Worm (Caenorhabditis elegans): ENCODE results near the gene R02D5.24.

R02D5.24 gene

ce11 chrV:14501136-14501535 lies at the start of gene R02D5.24:
R02D5.24 (plus strand) TSS chrV:14501340.
- TF ChIP-seq hmg-4 (GFP tag; optimal IDR thresholded peaks at IDR 0.05) (peak; percentile 70), aly-1 (tag; optimal IDR thresholded peaks at IDR 0.05) (no peak), tra-4 (tag; optimal IDR thresholded peaks at IDR 0.05) (no peak), flt-1 (GFP tag; IDR thresholded peaks at IDR 0.05) (peak; percentile 28; the same call in 1 of the 2 replicates), B0310.2 (tag; optimal IDR thresholded peaks at IDR 0.05) (peak; percentile 1)

DNA sequence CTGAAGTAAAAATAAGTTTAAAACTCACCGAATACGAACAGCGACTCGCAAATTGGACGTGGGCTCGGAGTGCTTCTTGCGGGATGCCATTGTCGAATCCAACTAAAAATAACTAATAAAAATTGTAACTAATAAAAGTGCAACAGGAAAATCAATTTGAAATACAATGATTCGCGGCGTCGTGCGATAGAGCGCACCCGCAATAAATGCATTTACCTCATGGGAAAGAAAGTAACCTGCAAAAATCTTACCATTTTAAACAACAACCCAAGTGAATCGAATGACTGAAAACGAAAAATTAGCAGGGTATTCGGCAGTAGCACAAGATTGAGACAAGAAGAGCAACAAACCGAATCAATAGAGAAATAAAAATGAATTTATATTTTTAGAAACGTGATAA lies 44.5 kb upstream of the R02D5.24 start, which contains the start of gene bmk-1:
Gene bmk-1 (minus strand): TSS at position 359 of the 400 bp plus-strand sequence.
- TF ChIP-seq ama-1 (optimal IDR thresholded peaks at IDR 0.05): no peak
- no peak for TF ChIP-seq ets-7 (tag; optimal IDR thresholded peaks at IDR 0.05)
- TF ChIP-seq aly-1 (tag; optimal IDR thresholded peaks at IDR 0.05): no peak
- no peak for TF ChIP-seq tbx-37 (GFP tag; conservative IDR thresholded peaks at IDR 0.05)
- no peak for TF ChIP-seq ceh-13 (GFP tag; optimal IDR thresholded peaks at IDR 0.05)
- TF ChIP-seq ceh-36 (tag; optimal IDR thresholded peaks at IDR 0.05): no peak
- TF ChIP-seq sea-1 (GFP tag; conservative IDR thresholded peaks at IDR 0.05): no peak
- no peak for TF ChIP-seq F13C5.2 (tag; optimal IDR thresholded peaks at IDR 0.05)
- TF ChIP-seq flt-1 (GFP tag; IDR thresholded peaks at IDR 0.05): no peak
- no peak for TF ChIP-seq hmg-4 (GFP tag; optimal IDR thresholded peaks at IDR 0.05)
- TF ChIP-seq hnd-1 (tag; optimal IDR thresholded peaks at IDR 0.05): no peak
- no peak for TF ChIP-seq pes-1 (GFP tag; IDR thresholded peaks at IDR 0.05)
- no peak for TF ChIP-seq tra-4 (tag; optimal IDR thresholded peaks at IDR 0.05)
- TF ChIP-seq hmbx-1 (tag; optimal IDR thresholded peaks at IDR 0.05): no peak

- no peak for TF ChIP-seq pes-1 (GFP tag; IDR thresholded peaks at IDR 0.05)
- TF ChIP-seq hnd-1 (tag; optimal IDR thresholded peaks at IDR 0.05): no peak
- TF ChIP-seq flt-1 (GFP tag; IDR thresholded peaks at IDR 0.05): no peak
- TF ChIP-seq F13C5.2 (tag; optimal IDR thresholded peaks at IDR 0.05): no peak
- TF ChIP-seq tbx-37 (GFP tag; conservative IDR thresholded peaks at IDR 0.05): no peak
- TF ChIP-seq ets-7 (tag; optimal IDR thresholded peaks at IDR 0.05): no peak
- TF ChIP-seq aly-1 (tag; optimal IDR thresholded peaks at IDR 0.05): no peak
- no peak for TF ChIP-seq ceh-36 (tag; optimal IDR thresholded peaks at IDR 0.05)
- no peak for TF ChIP-seq scrt-1 (GFP tag; IDR thresholded peaks at IDR 0.05)
- TF ChIP-seq hmbx-1 (tag; optimal IDR thresholded peaks at IDR 0.05): no peak
- TF ChIP-seq ama-1 (optimal IDR thresholded peaks at IDR 0.05): no peak
- no peak for TF ChIP-seq B0310.2 (tag; optimal IDR thresholded peaks at IDR 0.05)
- no peak for TF ChIP-seq tra-4 (tag; optimal IDR thresholded peaks at IDR 0.05)
- TF ChIP-seq sea-1 (GFP tag; conservative IDR thresholded peaks at IDR 0.05): no peak
- no peak for TF ChIP-seq ceh-13 (GFP tag; optimal IDR thresholded peaks at IDR 0.05)
- no peak for TF ChIP-seq hmg-4 (GFP tag; optimal IDR thresholded peaks at IDR 0.05)
- no peak for TF ChIP-seq tbx-11 (GFP tag; IDR thresholded peaks at IDR 0.05)
Observed at ce11 chrV:14457070-14457469, 44.1 kb upstream of the R02D5.24 start, which contains the start of gene coh-3. coh-3 (plus strand) TSS chrV:14457422.

DNA sequence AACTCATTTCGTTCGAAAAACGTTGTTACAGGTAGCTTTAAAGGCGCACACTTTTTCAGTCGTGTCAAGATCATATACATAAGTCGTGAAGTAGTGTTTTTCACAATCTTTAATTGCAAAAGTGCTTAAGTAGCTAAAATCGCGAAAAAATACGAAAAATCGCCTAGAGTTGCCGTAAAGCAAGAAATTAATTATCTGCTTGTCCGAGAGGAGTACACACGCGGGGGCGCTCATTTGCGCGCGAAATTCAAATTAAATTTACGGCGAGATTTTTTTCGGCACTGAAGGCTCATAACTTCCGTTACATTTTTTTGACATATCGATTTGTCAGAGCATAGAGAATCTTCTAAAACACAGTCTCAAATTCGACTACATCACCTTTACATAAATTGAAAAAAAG lies 41.0 kb upstream of the R02D5.24 start:
- TF ChIP-seq hmbx-1 (tag; optimal IDR thresholded peaks at IDR 0.05): no peak
- TF ChIP-seq flt-1 (GFP tag; IDR thresholded peaks at IDR 0.05): no peak
- no peak for TF ChIP-seq ama-1 (optimal IDR thresholded peaks at IDR 0.05)
- no peak for TF ChIP-seq scrt-1 (GFP tag; IDR thresholded peaks at IDR 0.05)
- TF ChIP-seq ets-7 (tag; optimal IDR thresholded peaks at IDR 0.05): no peak
- no peak for TF ChIP-seq hnd-1 (tag; optimal IDR thresholded peaks at IDR 0.05)
- TF ChIP-seq pes-1 (GFP tag; IDR thresholded peaks at IDR 0.05): no peak
- no peak for TF ChIP-seq F13C5.2 (tag; optimal IDR thresholded peaks at IDR 0.05)
- no peak for TF ChIP-seq tbx-11 (GFP tag; IDR thresholded peaks at IDR 0.05)
- TF ChIP-seq ceh-13 (GFP tag; optimal IDR thresholded peaks at IDR 0.05): no peak
- TF ChIP-seq hmg-4 (GFP tag; optimal IDR thresholded peaks at IDR 0.05): no peak
- TF ChIP-seq tra-4 (tag; optimal IDR thresholded peaks at IDR 0.05): no peak
- TF ChIP-seq ceh-36 (tag; optimal IDR thresholded peaks at IDR 0.05): no peak
- no peak for TF ChIP-seq sea-1 (GFP tag; conservative IDR thresholded peaks at IDR 0.05)

- TF ChIP-seq pes-1 (GFP tag; IDR thresholded peaks at IDR 0.05): no peak
- TF ChIP-seq hmg-4 (GFP tag; optimal IDR thresholded peaks at IDR 0.05): peak; percentile 20
Observed at ce11 chrV:14460615-14461102, 40.5 kb upstream of the R02D5.24 start, which contains the start of gene F08H9.2. F08H9.2 (plus strand) TSS chrV:14460665.

- TF ChIP-seq tbx-11 (GFP tag; IDR thresholded peaks at IDR 0.05): no peak
Observed at ce11 chrV:14462653-14463052, 38.5 kb upstream of the R02D5.24 start.

DNA sequence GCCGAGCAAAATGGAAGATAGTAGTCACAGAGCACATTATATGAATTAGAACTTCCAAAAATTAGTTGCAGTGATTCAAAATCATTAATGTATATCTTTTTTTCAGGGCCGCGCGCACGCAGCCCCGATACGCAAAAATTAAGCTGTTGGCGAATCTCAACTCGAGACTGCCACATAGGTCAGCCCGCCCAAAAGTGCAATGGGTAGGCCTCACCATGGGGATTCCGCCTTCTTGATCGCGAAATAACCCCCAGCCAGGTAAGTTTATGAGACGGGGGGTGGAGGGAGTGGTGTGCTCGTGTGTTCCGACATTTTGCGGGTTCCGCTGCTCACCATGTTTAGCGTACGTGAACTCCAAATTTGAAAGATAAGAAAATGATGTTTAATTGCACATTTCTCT lies 38.1 kb upstream of the R02D5.24 start, which contains the start of gene F08H9.3:
Gene F08H9.3 (minus strand): TSS at position 252 of the 400 bp plus-strand sequence.
- TF ChIP-seq hmg-4 (GFP tag; optimal IDR thresholded peaks at IDR 0.05): peak; percentile 5

DNA sequence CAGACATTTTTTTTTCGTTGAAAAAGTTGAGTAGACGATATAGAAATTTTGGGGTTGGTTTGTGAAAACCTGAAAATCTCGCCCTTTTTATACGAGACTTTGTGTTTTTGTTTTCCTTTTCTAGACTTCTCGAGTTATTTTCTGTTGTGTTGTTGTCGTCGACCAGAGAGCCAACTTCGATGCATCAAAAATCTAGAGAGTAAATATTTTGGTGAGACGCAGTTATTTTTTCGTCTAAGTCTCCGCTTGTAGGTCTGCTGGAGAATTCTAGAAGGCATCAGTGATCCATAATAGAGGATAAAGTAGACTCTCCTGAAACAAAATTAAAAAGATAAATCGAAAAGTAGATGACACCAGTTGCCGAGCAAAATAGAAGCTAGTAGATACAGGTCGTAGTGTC lies 36.8 kb upstream of the R02D5.24 start, which contains the start of gene F08H9.4:
Gene F08H9.4 (minus strand): TSS at position 61 of the 400 bp plus-strand sequence.
- TF ChIP-seq ceh-36 (tag; optimal IDR thresholded peaks at IDR 0.05): no peak
- no peak for TF ChIP-seq tbx-37 (GFP tag; conservative IDR thresholded peaks at IDR 0.05)
- no peak for TF ChIP-seq ama-1 (optimal IDR thresholded peaks at IDR 0.05)
- TF ChIP-seq sea-1 (GFP tag; conservative IDR thresholded peaks at IDR 0.05): no peak
- TF ChIP-seq pes-1 (GFP tag; IDR thresholded peaks at IDR 0.05): no peak
- no peak for TF ChIP-seq tra-4 (tag; optimal IDR thresholded peaks at IDR 0.05)
- no peak for TF ChIP-seq scrt-1 (GFP tag; IDR thresholded peaks at IDR 0.05)
- TF ChIP-seq ceh-13 (GFP tag; optimal IDR thresholded peaks at IDR 0.05): no peak

All from whole organism, early embryonic.